Worm (Caenorhabditis elegans) whole organism, midembryonic: ENCODE results near the gene K10D11.7.

Experiments
- T22C8.4 ChIP-seq: fragments of 200-800 bp; sonication (Bioruptor generic); IDR thresholded peaks from 2 replicates; pipeline ENCODE4 v1.3.6; 2022; ENCODE audit warnings: missing genetic modification characterization, missing compliant biosample characterization
- ref-1 ChIP-seq: fragments of 200-800 bp; sonication (Bioruptor generic); conservative IDR thresholded peaks from 2 replicates; pipeline ENCODE4 v1.3.6; 2022; ENCODE audit warnings: missing genetic modification reagents, missing genetic modification characterization, missing compliant biosample characterization
- tab-1 ChIP-seq: fragments of 200-800 bp; sonication (Bioruptor generic); IDR thresholded peaks from 2 replicates; pipeline ENCODE4 v1.3.6; 2022; ENCODE audit warnings: missing genetic modification characterization, missing compliant biosample characterization
- ztf-23 ChIP-seq: fragments of 200-800 bp; sonication (Bioruptor generic); IDR thresholded peaks from 2 replicates; pipeline ENCODE4 v1.3.6; 2022; ENCODE audit warnings: missing genetic modification reagents, missing genetic modification characterization, missing compliant biosample characterization

ce11 chrIV:12965074-12965473, 30.7 kb downstream of the K10D11.7 start, which contains the start of gene dod-22:
- TF ChIP-seq tab-1 (no peak), ztf-23 (GFP tag; lab: Robert Waterston, UW) (no peak), T22C8.4 (GFP tag; lab: Robert Waterston, UW) (no peak), ref-1 (GFP tag; lab: Robert Waterston, UW) (no peak)
